Fruit fly (Drosophila melanogaster): Measurements from ENCODE around the gene CG7409.

DNA sequence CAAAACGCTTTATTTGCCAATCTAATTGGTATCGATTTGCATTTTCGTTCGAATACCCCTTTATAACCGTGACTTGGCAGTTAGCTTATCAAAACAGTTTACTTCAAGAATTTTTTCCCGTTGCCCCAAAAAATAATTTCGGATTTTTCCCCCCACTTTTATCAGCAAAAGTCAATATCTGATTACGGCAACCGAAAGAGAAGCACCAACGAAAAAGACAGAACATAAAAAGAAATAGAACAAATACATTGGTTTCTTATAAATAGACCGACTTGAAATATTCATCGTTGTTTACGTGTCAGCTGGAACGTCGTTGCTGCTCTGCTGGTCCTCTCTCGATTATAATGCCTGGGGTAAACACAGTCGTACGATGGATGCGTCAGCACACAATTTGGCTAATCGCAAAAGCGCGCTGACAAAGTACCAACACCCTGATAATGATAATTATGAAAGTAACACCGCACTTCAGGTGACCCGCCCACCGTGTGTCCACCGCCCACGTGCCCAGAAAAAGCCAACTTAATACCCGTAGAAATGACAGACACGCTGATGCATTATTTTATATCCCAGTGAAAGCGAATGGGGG, 47.2 kb downstream of the CG7409 start:
- no peak for TF ChIP-seq pdm3 (GFP tag; optimal IDR thresholded peaks at IDR 0.05)
- no peak for TF ChIP-seq Hr38 (GFP tag; optimal IDR thresholded peaks at IDR 0.05)
- TF ChIP-seq dac (GFP tag; optimal IDR thresholded peaks at IDR 0.05): no peak
- TF ChIP-seq fkh (GFP tag; optimal IDR thresholded peaks at IDR 0.05): peak; percentile 52
- no peak for TF ChIP-seq Hr39 (GFP tag; optimal IDR thresholded peaks at IDR 0.05)
- no peak for TF ChIP-seq Lpt (GFP tag; optimal IDR thresholded peaks at IDR 0.05)
- TF ChIP-seq net (GFP tag; optimal IDR thresholded peaks at IDR 0.05): no peak
- no peak for TF ChIP-seq CG11294 (GFP tag; IDR thresholded peaks at IDR 0.05)
